Worm (Caenorhabditis elegans) whole organism, late embryonic: ENCODE data around the gene E04F6.10.

Source experiments
- C08G9.2 ChIP-seq: sonication (generic microtip); optimal IDR thresholded peaks from 2 replicates; lab custom pipeline; 2016; ENCODE audit warnings: mild to moderate bottlenecking, missing genetic modification characterization, moderate library complexity, missing compliant biosample characterization
- C38D4.7 ChIP-seq: fragments of 200-800 bp; sonication (Bioruptor generic); optimal IDR thresholded peaks from 2 replicates; lab custom pipeline; 2018; ENCODE audit warnings: mild to moderate bottlenecking, missing genetic modification characterization, moderate library complexity, missing compliant biosample characterization
- F13H6.1 ChIP-seq: sonication (generic microtip); optimal IDR thresholded peaks from 2 replicates; lab custom pipeline; 2016; ENCODE audit warnings: missing genetic modification characterization, missing compliant biosample characterization
- K09A11.1 ChIP-seq: sonication (generic microtip); optimal IDR thresholded peaks from 2 replicates; lab custom pipeline; 2017; ENCODE audit warnings: antibody characterized with exemption, mild to moderate bottlenecking, missing genetic modification characterization, missing compliant biosample characterization; ENCODE audit not compliant: insufficient read depth
- T23F11.4 ChIP-seq: fragments of 200-800 bp; sonication (Bioruptor generic); optimal IDR thresholded peaks from 2 replicates; lab custom pipeline; 2018; ENCODE audit warnings: mild to moderate bottlenecking, missing genetic modification characterization, missing compliant biosample characterization
- ahr-1 ChIP-seq: sonication (generic microtip); optimal IDR thresholded peaks from 2 replicates; lab custom pipeline; 2016; ENCODE audit warnings: missing genetic modification characterization, missing compliant biosample characterization
- ama-1 ChIP-seq: fragments of 150-350 bp; optimal IDR thresholded peaks from 2 replicates; lab custom pipeline; 2014
- ceh-14 ChIP-seq: sonication (generic microtip); optimal IDR thresholded peaks from 2 replicates; lab custom pipeline; 2016; ENCODE audit warnings: missing genotype, missing genetic modification characterization, missing compliant biosample characterization
- ceh-18 ChIP-seq: sonication (generic microtip); optimal IDR thresholded peaks from 2 replicates; lab custom pipeline; 2016; ENCODE audit warnings: missing genetic modification characterization, missing compliant biosample characterization
- ceh-30 ChIP-seq: fragments of 150-350 bp; optimal IDR thresholded peaks from 2 replicates; lab custom pipeline; 2014; ENCODE audit warnings: missing biosample characterization, missing genetic modification characterization
- ceh-34 ChIP-seq: sonication (generic microtip); optimal IDR thresholded peaks from 2 replicates; lab custom pipeline; 2016; ENCODE audit warnings: mild to moderate bottlenecking, missing genetic modification characterization, missing compliant biosample characterization
- ceh-45 ChIP-seq: fragments of 200-800 bp; sonication (Bioruptor generic); IDR thresholded peaks from 2 replicates; pipeline ENCODE4 v1.3.6; 2022; ENCODE audit warnings: missing genetic modification reagents, missing genetic modification characterization, missing compliant biosample characterization
- ceh-48 ChIP-seq: sonication (generic microtip); optimal IDR thresholded peaks from 2 replicates; lab custom pipeline; 2016; ENCODE audit warnings: missing genetic modification characterization, inconsistent platforms, missing compliant biosample characterization
- ceh-9 ChIP-seq: sonication (generic microtip); optimal IDR thresholded peaks from 2 replicates; lab custom pipeline; 2016; ENCODE audit warnings: mild to moderate bottlenecking, missing genetic modification characterization, inconsistent platforms, missing compliant biosample characterization
- che-1 ChIP-seq: sonication (generic microtip); optimal IDR thresholded peaks from 2 replicates; lab custom pipeline; 2016; ENCODE audit warnings: mild to moderate bottlenecking, missing genetic modification characterization, missing compliant biosample characterization
- dmd-4 ChIP-seq: sonication (generic microtip); optimal IDR thresholded peaks from 2 replicates; lab custom pipeline; 2016; ENCODE audit warnings: borderline replicate concordance, missing genetic modification characterization, missing compliant biosample characterization
- dve-1 ChIP-seq: sonication (generic microtip); optimal IDR thresholded peaks from 2 replicates; lab custom pipeline; 2017; ENCODE audit warnings: antibody characterized with exemption, mild to moderate bottlenecking, missing genetic modification characterization, missing compliant biosample characterization
- elt-4 ChIP-seq: sonication (generic microtip); optimal IDR thresholded peaks from 2 replicates; lab custom pipeline; 2016; ENCODE audit warnings: missing genetic modification characterization, missing compliant biosample characterization
- ets-4 ChIP-seq: sonication (generic microtip); optimal IDR thresholded peaks from 2 replicates; lab custom pipeline; 2016; ENCODE audit warnings: missing genetic modification characterization, missing compliant biosample characterization
- eyg-1 ChIP-seq: sonication (generic microtip); optimal IDR thresholded peaks from 2 replicates; lab custom pipeline; 2016; ENCODE audit warnings: missing genotype, missing genetic modification characterization, missing compliant biosample characterization
- fax-1 ChIP-seq: sonication (generic microtip); optimal IDR thresholded peaks from 2 replicates; lab custom pipeline; 2016; ENCODE audit warnings: missing genotype, missing genetic modification characterization, missing compliant biosample characterization
- hlh-15 ChIP-seq: sonication (generic microtip); optimal IDR thresholded peaks from 2 replicates; lab custom pipeline; 2016; ENCODE audit warnings: missing genetic modification characterization, missing compliant biosample characterization
- hlh-30 ChIP-seq: sonication (generic microtip); optimal IDR thresholded peaks from 2 replicates; lab custom pipeline; 2017; ENCODE audit warnings: antibody characterized with exemption, missing genetic modification characterization, missing compliant biosample characterization; ENCODE audit not compliant: insufficient read depth
- hlh-6 ChIP-seq: sonication (generic microtip); optimal IDR thresholded peaks from 2 replicates; lab custom pipeline; 2016; ENCODE audit warnings: missing genotype, missing genetic modification characterization, missing compliant biosample characterization
- hlh-8 ChIP-seq: sonication (generic microtip); optimal IDR thresholded peaks from 2 replicates; lab custom pipeline; 2016; ENCODE audit warnings: missing genotype, missing genetic modification characterization, missing compliant biosample characterization
- lin-11 ChIP-seq: fragments of 200-800 bp; sonication (Bioruptor generic); optimal IDR thresholded peaks from 2 replicates; lab custom pipeline; 2018; ENCODE audit warnings: mild to moderate bottlenecking, missing genetic modification characterization, missing compliant biosample characterization
- madf-2 ChIP-seq: sonication (generic microtip); optimal IDR thresholded peaks from 2 replicates; lab custom pipeline; 2017; ENCODE audit warnings: missing genetic modification characterization, missing compliant biosample characterization
- mec-3 ChIP-seq: sonication (generic microtip); optimal IDR thresholded peaks from 2 replicates; lab custom pipeline; 2016; ENCODE audit warnings: borderline replicate concordance, missing genetic modification characterization, missing compliant biosample characterization
- nfya-1 ChIP-seq: sonication (generic microtip); optimal IDR thresholded peaks from 2 replicates; lab custom pipeline; 2017; ENCODE audit warnings: missing genetic modification characterization, mild to moderate bottlenecking, missing compliant biosample characterization, antibody characterized with exemption, moderate library complexity
- nhr-11 ChIP-seq: fragments of 150-350 bp; optimal IDR thresholded peaks from 2 replicates; lab custom pipeline; 2014; ENCODE audit warnings: missing biosample characterization, missing genetic modification characterization
- nhr-232 ChIP-seq: sonication (generic microtip); optimal IDR thresholded peaks from 2 replicates; lab custom pipeline; 2016; ENCODE audit warnings: missing genetic modification characterization, missing compliant biosample characterization
- npax-4 ChIP-seq: sonication (generic microtip); optimal IDR thresholded peaks from 2 replicates; lab custom pipeline; 2016; ENCODE audit warnings: missing genetic modification characterization, missing compliant biosample characterization
- odd-2 ChIP-seq: sonication (generic microtip); optimal IDR thresholded peaks from 2 replicates; lab custom pipeline; 2017; ENCODE audit warnings: antibody characterized with exemption, mild to moderate bottlenecking, missing genetic modification characterization, missing compliant biosample characterization
- pag-3 ChIP-seq: sonication (generic microtip); optimal IDR thresholded peaks from 2 replicates; lab custom pipeline; 2016; ENCODE audit warnings: missing compliant biosample characterization, missing genetic modification characterization, borderline replicate concordance
- pha-2 ChIP-seq: sonication (generic microtip); optimal IDR thresholded peaks from 2 replicates; lab custom pipeline; 2017; ENCODE audit warnings: mild to moderate bottlenecking, missing genetic modification characterization, missing compliant biosample characterization
- pha-4 ChIP-seq: fragments of 150-350 bp; optimal IDR thresholded peaks from 2 replicates; lab custom pipeline; 2018; ENCODE audit warnings: missing biosample characterization, missing genetic modification reagents, missing genetic modification characterization
- pqm-1 ChIP-seq: sonication (generic microtip); optimal IDR thresholded peaks from 2 replicates; lab custom pipeline; 2016; ENCODE audit warnings: missing genetic modification characterization, missing compliant biosample characterization
- pros-1 ChIP-seq: fragments of 150-350 bp; optimal IDR thresholded peaks from 2 replicates; lab custom pipeline; 2014; ENCODE audit warnings: missing biosample characterization, missing genetic modification reagents, missing genetic modification characterization
- sdc-2 ChIP-seq: sonication (generic microtip); optimal IDR thresholded peaks from 2 replicates; lab custom pipeline; 2016; ENCODE audit warnings: missing genotype, missing genetic modification characterization, missing compliant biosample characterization
- sox-2 ChIP-seq: fragments of 200-800 bp; sonication (Bioruptor generic); IDR thresholded peaks from 2 replicates; pipeline ENCODE4 v1.3.6; 2022; ENCODE audit warnings: missing genetic modification reagents, missing genetic modification characterization, missing compliant biosample characterization
- sox-4 ChIP-seq: sonication (generic microtip); optimal IDR thresholded peaks from 2 replicates; lab custom pipeline; 2017; ENCODE audit warnings: mild to moderate bottlenecking, missing genetic modification characterization, inconsistent platforms, missing compliant biosample characterization
- syd-9 ChIP-seq: sonication (generic microtip); optimal IDR thresholded peaks from 2 replicates; lab custom pipeline; 2016; ENCODE audit warnings: mild to moderate bottlenecking, missing genetic modification characterization, moderate library complexity, missing compliant biosample characterization
- tbx-2 ChIP-seq: sonication (generic microtip); optimal IDR thresholded peaks from 2 replicates; lab custom pipeline; 2016; ENCODE audit warnings: missing genetic modification characterization, missing compliant biosample characterization
- tbx-7 ChIP-seq: sonication (generic microtip); optimal IDR thresholded peaks from 2 replicates; lab custom pipeline; 2016; ENCODE audit warnings: missing genotype, missing genetic modification characterization, missing compliant biosample characterization
- unc-3 ChIP-seq, 2 experiments: fragments of 200-800 bp in 1 of 2; sonication (Bioruptor generic) in 1 of 2; sonication (generic microtip) in 1 of 2; conservative IDR thresholded peaks in 1 of 2; optimal IDR thresholded peaks in 1 of 2; 2 replicates each; pipeline versions ENCODE4 v1.3.6 to Lab custom; 2016 to 2022; ENCODE audit warnings: missing compliant biosample characterization in 2 of 2, missing genetic modification characterization in 2 of 2, missing genetic modification reagents in 1 of 2
- unc-42 ChIP-seq: sonication (generic microtip); optimal IDR thresholded peaks from 2 replicates; lab custom pipeline; 2016; ENCODE audit warnings: missing genotype, missing genetic modification characterization, missing compliant biosample characterization
- unc-55 ChIP-seq: sonication (generic microtip); optimal IDR thresholded peaks from 2 replicates; lab custom pipeline; 2017; ENCODE audit warnings: missing biosample characterization, missing genetic modification reagents, missing genetic modification characterization
- unc-86 ChIP-seq: sonication (generic microtip); optimal IDR thresholded peaks from 2 replicates; lab custom pipeline; 2016; ENCODE audit warnings: missing genetic modification characterization, missing compliant biosample characterization
- zip-5 ChIP-seq: sonication (generic microtip); optimal IDR thresholded peaks from 2 replicates; lab custom pipeline; 2016; ENCODE audit warnings: missing genetic modification characterization, missing compliant biosample characterization

Gene E04F6.10

DNA sequence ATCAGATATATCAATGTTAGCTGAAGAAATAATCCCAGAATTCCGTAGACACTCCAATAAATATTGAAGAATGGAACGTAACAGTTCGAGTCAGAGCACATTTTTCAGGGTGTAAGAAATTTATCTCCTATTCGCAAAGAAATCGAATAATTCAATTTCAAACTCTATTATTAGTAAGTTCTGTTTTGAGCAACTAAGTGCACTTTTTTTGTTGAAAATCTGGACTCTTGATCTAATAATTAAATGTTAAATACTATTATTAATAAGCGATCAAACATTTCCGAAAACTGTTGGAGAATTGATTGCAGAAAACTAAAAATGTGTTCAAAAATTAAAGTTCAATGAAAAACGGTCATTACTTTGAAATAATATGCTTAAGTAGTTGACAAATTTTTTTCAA lies 13.8 kb downstream of the E04F6.10 start, which contains the start of gene srd-56:
Gene srd-56, minus strand, starts transcription at position 101 of the 400 bp plus-strand sequence.
- TF ChIP-seq zip-5 (tag; lab: Kevin White, UChicago) = no peak
- no peak for TF ChIP-seq lin-11
- no peak for TF ChIP-seq pha-2 (tag; lab: Kevin White, UChicago)
- no peak for TF ChIP-seq dve-1
- no peak for TF ChIP-seq hlh-15 (tag; lab: Kevin White, UChicago)
- TF ChIP-seq ceh-18 (tag; lab: Kevin White, UChicago) = no peak
- no peak for TF ChIP-seq hlh-30 (tag; lab: Kevin White, UChicago)
- TF ChIP-seq fax-1 (tag; lab: Kevin White, UChicago) = no peak
- no peak for TF ChIP-seq sox-2

DNA sequence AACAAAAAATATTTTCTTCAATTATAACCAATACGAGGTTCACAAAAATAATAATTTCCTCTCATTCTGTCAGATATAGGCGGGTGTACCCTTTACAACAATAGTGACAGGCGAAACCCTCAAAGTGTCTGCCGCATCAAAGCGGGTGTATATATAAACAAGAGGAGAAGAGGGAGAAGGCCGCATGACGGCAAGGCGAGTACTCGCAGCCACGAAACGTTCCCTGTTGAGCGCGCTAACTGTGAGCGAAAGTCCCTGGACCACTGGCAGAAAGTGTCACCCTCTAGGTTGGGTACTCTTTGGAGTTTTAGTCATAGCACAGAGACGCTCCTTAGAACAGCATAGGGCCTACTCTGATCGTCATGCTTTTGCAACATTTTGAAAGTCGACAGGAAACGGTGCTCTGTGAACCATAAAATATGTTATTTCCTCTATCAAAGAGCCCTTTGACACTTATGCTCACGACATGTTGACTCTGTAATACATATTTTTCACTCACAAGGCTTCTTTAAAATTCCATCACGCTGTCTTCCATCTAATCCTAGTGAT lies 16.8 kb downstream of the E04F6.10 start, which contains the start of gene pcrg-1:
Gene pcrg-1, plus strand, starts transcription at position 499 of the 549 bp plus-strand sequence.
- peak; percentile 80 for TF ChIP-seq eyg-1 (tag; lab: Kevin White, UChicago)
- peak; percentile 76 for TF ChIP-seq ceh-18 (tag; lab: Kevin White, UChicago)
- TF ChIP-seq che-1 = peak; percentile 91
- TF ChIP-seq hlh-30 (tag; lab: Kevin White, UChicago) = peak; percentile 73
- no peak for TF ChIP-seq pros-1 (tag; lab: Kevin White, UChicago)
- no peak for TF ChIP-seq odd-2 (tag; lab: Kevin White, UChicago)
- TF ChIP-seq nhr-232 = peak; percentile 73
- peak; percentile 90 for TF ChIP-seq unc-3 (GFP tag; conservative IDR thresholded peaks at IDR 0.05; lab: Robert Waterston, UW)
- peak; percentile 66 for TF ChIP-seq unc-3 (tag; optimal IDR thresholded peaks at IDR 0.05; lab: Kevin White, UChicago)
- peak; percentile 84 for TF ChIP-seq ceh-34 (tag; lab: Kevin White, UChicago)
- TF ChIP-seq ceh-48 (tag; lab: Kevin White, UChicago) = peak; percentile 74
- peak; percentile 39 for TF ChIP-seq mec-3 (tag; lab: Kevin White, UChicago)
- TF ChIP-seq ama-1 (lab: Kevin White, UChicago) = no peak
- peak; percentile 74 for TF ChIP-seq syd-9 (tag; lab: Kevin White, UChicago)
- TF ChIP-seq pha-4 (tag; lab: Kevin White, UChicago) = no peak
- TF ChIP-seq F13H6.1 (tag; lab: Kevin White, UChicago) = peak; percentile 89
- peak; percentile 87 for TF ChIP-seq C38D4.7 (GFP tag; lab: Kevin White, UChicago)
- TF ChIP-seq nhr-11 (tag; lab: Kevin White, UChicago) = no peak
- no peak for TF ChIP-seq ceh-30 (tag; lab: Kevin White, UChicago)
- TF ChIP-seq pag-3 = peak; percentile 8
- TF ChIP-seq lin-11 = peak; percentile 77
- TF ChIP-seq sox-4 (tag; lab: Kevin White, UChicago) = peak; percentile 85
- TF ChIP-seq pha-2 (tag; lab: Kevin White, UChicago) = peak; percentile 78
- peak; percentile 91 for TF ChIP-seq ceh-14
- peak; percentile 75 for TF ChIP-seq unc-86 (tag; lab: Kevin White, UChicago)
- peak; percentile 88 for TF ChIP-seq T23F11.4
- TF ChIP-seq ets-4 (tag; lab: Kevin White, UChicago) = peak; percentile 52
- TF ChIP-seq sdc-2 = peak; percentile 69
- TF ChIP-seq ceh-45 (GFP tag; lab: Robert Waterston, UW) = peak; percentile 84
- TF ChIP-seq nfya-1 = peak; percentile 45
- TF ChIP-seq pqm-1 (tag; lab: Kevin White, UChicago) = peak; percentile 61
- peak; percentile 91 for TF ChIP-seq hlh-6 (tag; lab: Kevin White, UChicago)
- TF ChIP-seq unc-42 (tag; lab: Kevin White, UChicago) = peak; percentile 35
- TF ChIP-seq ceh-9 (tag; lab: Kevin White, UChicago) = peak; percentile 72
- no peak for TF ChIP-seq elt-4 (tag; lab: Kevin White, UChicago)
- peak; percentile 44 for TF ChIP-seq hlh-8 (tag; lab: Kevin White, UChicago)
- TF ChIP-seq hlh-15 (tag; lab: Kevin White, UChicago) = peak; percentile 71
- TF ChIP-seq tbx-2 (tag; lab: Kevin White, UChicago) = peak; percentile 85
- TF ChIP-seq C08G9.2 (tag; lab: Kevin White, UChicago) = peak; percentile 76
- peak; percentile 84 for TF ChIP-seq npax-4
- no peak for TF ChIP-seq unc-55 (GFP tag; lab: Kevin White, UChicago)
- peak; percentile 71 for TF ChIP-seq tbx-7
- peak; percentile 43 for TF ChIP-seq K09A11.1 (tag; lab: Kevin White, UChicago)
- peak; percentile 79 for TF ChIP-seq dmd-4
- peak; percentile 85 for TF ChIP-seq madf-2 (tag; lab: Kevin White, UChicago)
- peak; percentile 83 for TF ChIP-seq ahr-1 (tag; lab: Kevin White, UChicago)
